Fruit fly (Drosophila melanogaster): ENCODE data around the gene CG32260.

CG32260 gene

DNA sequence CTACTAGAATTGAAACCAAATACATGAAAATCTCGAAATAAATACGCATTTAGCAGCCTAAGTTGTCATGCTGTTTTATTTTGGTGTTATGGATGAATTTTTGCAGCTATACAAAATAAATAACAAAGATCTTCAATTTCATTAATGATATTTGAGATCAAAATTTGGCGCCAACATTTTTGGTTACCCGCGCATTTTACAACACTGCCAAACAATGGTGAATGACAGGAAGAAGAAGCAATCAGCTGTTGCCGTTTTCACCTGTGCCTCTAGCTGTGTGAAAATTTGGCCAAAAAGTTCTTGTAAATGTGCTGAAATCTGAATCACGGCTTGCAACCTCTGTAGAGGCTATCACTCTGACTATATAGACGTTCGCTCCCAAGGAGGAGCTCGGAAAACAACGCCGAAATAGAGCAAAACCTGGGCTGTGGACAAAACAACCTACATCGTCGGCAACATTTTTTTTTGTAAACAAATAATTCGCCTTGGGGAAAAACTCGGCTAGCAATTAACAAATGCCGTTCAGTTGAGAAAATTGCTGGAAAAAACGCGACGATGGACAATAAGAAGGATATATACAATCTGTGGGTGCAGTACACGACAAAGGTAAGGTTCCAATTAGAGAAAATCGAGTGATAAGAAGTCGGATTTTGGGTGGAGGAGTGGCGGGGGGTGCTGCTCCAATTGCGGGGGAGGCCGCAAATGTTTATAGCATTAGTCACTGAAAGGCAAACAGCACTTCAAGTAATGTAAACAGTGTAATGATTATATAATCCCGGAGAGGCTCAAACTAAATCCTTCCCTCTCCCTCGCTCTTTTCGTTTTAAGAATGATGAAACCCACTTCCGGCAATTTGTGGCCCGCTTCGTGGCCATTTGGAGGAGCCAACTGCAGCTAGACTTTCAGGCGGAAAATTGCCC lies 51.8 kb downstream of the CG32260 start, which contains the start of gene CG43367:
Gene CG43367, plus strand, starts transcription at position 264 of the 920 bp plus-strand sequence.
- TF ChIP-seq CG32121 (GFP tag; IDR thresholded peaks at IDR 0.05) (0 out of 2 replicates have a peak, but pooled peaks have one; percentile 14), EcR (GFP tag; optimal IDR thresholded peaks at IDR 0.05) (no peak)
